Worm (Caenorhabditis elegans) whole organism, L4 larva: ENCODE data around the gene afmd-2.
A peak's percentile ranks its signal among the peaks of the same experiment; 100 is the strongest.

Source experiments
- D1046.2 ChIP-seq: fragments of 200-800 bp; sonication (Bioruptor generic); IDR thresholded peaks from 2 replicates; pipeline ENCODE4 v1.3.6; 2022; ENCODE audit warnings: missing genetic modification characterization, missing compliant biosample characterization
- F37D6.2 ChIP-seq: sonication (generic microtip); optimal IDR thresholded peaks from 2 replicates; lab custom pipeline; 2016; ENCODE audit warnings: mild to moderate bottlenecking, missing genetic modification characterization, missing compliant biosample characterization
- R02D3.7 ChIP-seq: fragments of 150-350 bp; sonication (generic microtip); optimal IDR thresholded peaks from 3 replicates; lab custom pipeline; 2014; ENCODE audit warnings: missing biosample characterization, missing genetic modification characterization
- T26A8.4 ChIP-seq: fragments of 200-800 bp; sonication (Bioruptor generic); IDR thresholded peaks from 2 replicates; pipeline ENCODE4 v1.3.6; 2022; ENCODE audit warnings: missing genetic modification characterization, missing compliant biosample characterization
- Y105C5A.15 ChIP-seq: fragments of 200-800 bp; sonication (Bioruptor generic); IDR thresholded peaks from 2 replicates; pipeline ENCODE4 v1.3.6; 2022; ENCODE audit warnings: missing genetic modification characterization, missing compliant biosample characterization
- Y48G9A.11 ChIP-seq: fragments of 200-800 bp; sonication (Bioruptor generic); IDR thresholded peaks from 2 replicates; pipeline ENCODE4 v1.3.6; 2022; ENCODE audit warnings: missing genetic modification reagents, missing genetic modification characterization, missing compliant biosample characterization
- Y5F2A.4 ChIP-seq: fragments of 200-800 bp; sonication (Bioruptor generic); optimal IDR thresholded peaks from 2 replicates; lab custom pipeline; 2018; ENCODE audit warnings: mild to moderate bottlenecking, missing genetic modification characterization, missing compliant biosample characterization
- ama-1 ChIP-seq: fragments of 150-350 bp; optimal IDR thresholded peaks from 2 replicates; lab custom pipeline; 2014; ENCODE audit warnings: inconsistent platforms, mixed read lengths
- attf-4 ChIP-seq: sonication (generic microtip); optimal IDR thresholded peaks from 3 replicates; lab custom pipeline; 2017; ENCODE audit warnings: missing biosample characterization, missing genetic modification characterization
- ceh-20 ChIP-seq: fragments of 200-800 bp; sonication (Bioruptor generic); IDR thresholded peaks from 2 replicates; pipeline ENCODE4 v1.3.6; 2022; ENCODE audit warnings: missing genetic modification reagents, missing genetic modification characterization, missing compliant biosample characterization
- daf-19 ChIP-seq: fragments of 200-800 bp; sonication (Bioruptor generic); conservative IDR thresholded peaks from 2 replicates; pipeline ENCODE4 v1.3.6; 2022; ENCODE audit warnings: missing genetic modification characterization, missing compliant biosample characterization
- dmd-6 ChIP-seq: fragments of 200-800 bp; sonication (Bioruptor generic); IDR thresholded peaks from 2 replicates; pipeline ENCODE4 v1.3.6; 2022; ENCODE audit warnings: missing genetic modification reagents, missing genetic modification characterization, missing compliant biosample characterization
- dpl-1 ChIP-seq: fragments of 150-350 bp; optimal IDR thresholded peaks from 2 replicates; lab custom pipeline; 2014; ENCODE audit warnings: missing biosample characterization, missing genetic modification reagents, missing genetic modification characterization
- duxl-1 ChIP-seq: sonication (generic microtip); optimal IDR thresholded peaks from 2 replicates; lab custom pipeline; 2016; ENCODE audit warnings: mild to moderate bottlenecking, missing genetic modification characterization, moderate library complexity, missing compliant biosample characterization; ENCODE audit not compliant: poor library complexity
- dve-1 ChIP-seq: sonication (generic microtip); optimal IDR thresholded peaks from 2 replicates; lab custom pipeline; 2017; ENCODE audit warnings: antibody characterized with exemption, mild to moderate bottlenecking, missing genetic modification characterization, missing compliant biosample characterization; ENCODE audit not compliant: insufficient read depth
- hif-1 ChIP-seq, 2 experiments: sonication (generic microtip); optimal IDR thresholded peaks; 2 replicates each; lab custom pipeline; 2016 to 2017; ENCODE audit warnings: missing compliant biosample characterization in 2 of 2, missing genetic modification characterization in 2 of 2, missing genetic modification reagents in 2 of 2, missing genotype in 2 of 2, mild to moderate bottlenecking in 1 of 2
- hlh-11 ChIP-seq: fragments of 200-800 bp; sonication (Bioruptor generic); optimal IDR thresholded peaks from 2 replicates; lab custom pipeline; 2018; ENCODE audit warnings: mild to moderate bottlenecking, missing genetic modification characterization, missing compliant biosample characterization
- hmg-1.1 ChIP-seq: fragments of 200-800 bp; sonication (Bioruptor generic); IDR thresholded peaks from 2 replicates; pipeline ENCODE4 v1.3.6; 2022; ENCODE audit warnings: missing genetic modification reagents, missing genetic modification characterization, missing compliant biosample characterization
- lin-1 ChIP-seq: fragments of 200-800 bp; sonication (Bioruptor generic); IDR thresholded peaks from 2 replicates; pipeline ENCODE4 v1.3.6; 2022; ENCODE audit warnings: missing genetic modification reagents, missing genetic modification characterization, missing compliant biosample characterization
- lin-38 ChIP-seq: fragments of 200-800 bp; sonication (Bioruptor generic); IDR thresholded peaks from 2 replicates; pipeline ENCODE4 v1.3.6; 2022; ENCODE audit warnings: missing genetic modification reagents, missing genetic modification characterization, missing compliant biosample characterization
- madf-9 ChIP-seq: fragments of 200-800 bp; sonication (Bioruptor generic); conservative IDR thresholded peaks from 2 replicates; pipeline ENCODE4 v1.3.6; 2022; ENCODE audit warnings: missing genetic modification reagents, missing genetic modification characterization, missing compliant biosample characterization
- mdl-1 ChIP-seq, 2 experiments: fragments of 150-350 bp in 1 of 2; sonication (generic microtip) in 1 of 2; optimal IDR thresholded peaks; 2 replicates each; lab custom pipeline; 2014 to 2017; ENCODE audit warnings: missing biosample characterization in 2 of 2, missing genetic modification characterization in 2 of 2
- mes-2 ChIP-seq: sonication (generic microtip); optimal IDR thresholded peaks from 2 replicates; lab custom pipeline; 2016; ENCODE audit warnings: missing genotype, mild to moderate bottlenecking, missing genetic modification characterization, missing compliant biosample characterization; ENCODE audit not compliant: poor library complexity, severe bottlenecking
- mxl-2 ChIP-seq: fragments of 200-800 bp; sonication (Bioruptor generic); conservative IDR thresholded peaks from 2 replicates; pipeline ENCODE4 v1.3.6; 2022; ENCODE audit warnings: missing genetic modification reagents, missing genetic modification characterization, missing compliant biosample characterization
- nhr-111 ChIP-seq: fragments of 200-800 bp; sonication (Bioruptor generic); optimal IDR thresholded peaks from 2 replicates; lab custom pipeline; 2018; ENCODE audit warnings: mild to moderate bottlenecking, missing genetic modification characterization, missing compliant biosample characterization
- nhr-28 ChIP-seq: fragments of 150-350 bp; optimal IDR thresholded peaks from 2 replicates; lab custom pipeline; 2014; ENCODE audit warnings: missing biosample characterization, missing genetic modification characterization
- nhr-6 ChIP-seq: fragments of 150-350 bp; optimal IDR thresholded peaks from 2 replicates; lab custom pipeline; 2014; ENCODE audit warnings: missing biosample characterization, missing genetic modification characterization
- nhr-77 ChIP-seq: fragments of 150-350 bp; optimal IDR thresholded peaks from 2 replicates; lab custom pipeline; 2014; ENCODE audit warnings: missing biosample characterization, missing genetic modification characterization
- php-3 ChIP-seq: fragments of 200-800 bp; sonication (Bioruptor generic); IDR thresholded peaks from 2 replicates; pipeline ENCODE4 v1.3.6; 2022; ENCODE audit warnings: missing genetic modification reagents, missing genetic modification characterization, missing compliant biosample characterization
- set-16 ChIP-seq: fragments of 200-800 bp; sonication (Bioruptor generic); IDR thresholded peaks from 2 replicates; pipeline ENCODE4 v1.3.6; 2022; ENCODE audit warnings: missing genetic modification reagents, missing genetic modification characterization, missing compliant biosample characterization
- skn-1 ChIP-seq: fragments of 150-350 bp; optimal IDR thresholded peaks from 2 replicates; lab custom pipeline; 2014; ENCODE audit warnings: missing biosample characterization, missing genetic modification characterization
- spr-3 ChIP-seq: fragments of 200-800 bp; sonication (Bioruptor generic); optimal IDR thresholded peaks from 2 replicates; lab custom pipeline; 2018; ENCODE audit warnings: mild to moderate bottlenecking, missing genetic modification characterization, missing compliant biosample characterization
- unc-62 ChIP-seq, 3 experiments: fragments of 150-350 bp in 1 of 3; sonication (generic microtip); optimal IDR thresholded peaks in 2 of 3; peaks in 1 of 3; 1 replicate in 1 of 3; 2 replicates in 2 of 3; lab custom pipeline; 2014 to 2017; ENCODE audit warnings: missing biosample characterization in 3 of 3, missing genetic modification characterization in 3 of 3, missing genetic modification reagents in 3 of 3, missing genotype in 1 of 3
- vab-7 ChIP-seq: fragments of 200-800 bp; sonication (Bioruptor generic); IDR thresholded peaks from 2 replicates; pipeline ENCODE4 v1.3.6; 2022; ENCODE audit warnings: missing genetic modification reagents, missing genetic modification characterization, missing compliant biosample characterization
- zfp-3 ChIP-seq: fragments of 200-800 bp; sonication (Bioruptor generic); conservative IDR thresholded peaks from 2 replicates; pipeline ENCODE4 v1.3.6; 2022; ENCODE audit warnings: missing genetic modification reagents, missing genetic modification characterization, missing compliant biosample characterization
- ztf-11 ChIP-seq: fragments of 150-350 bp; optimal IDR thresholded peaks from 2 replicates; lab custom pipeline; 2014; ENCODE audit warnings: missing biosample characterization, missing genetic modification characterization

afmd-2 gene

ce11 chrIV:13472011-13472410 is 37.0 kb upstream of the afmd-2 start, which contains the start of the genes ttbk-8.1 and Y38H8A.4:
ttbk-8.1 (plus strand) TSS chrIV:13472311.
Y38H8A.4 (minus strand) TSS chrIV:13472376.
- no peak for TF ChIP-seq nhr-77 (tag; lab: Kevin White, UChicago)
- TF ChIP-seq mdl-1 (tag; optimal IDR thresholded peaks at IDR 0.05; lab: Kevin White, UChicago), result no peak
- no peak for TF ChIP-seq Y5F2A.4 (GFP tag; lab: Kevin White, UChicago)
- no peak for TF ChIP-seq hif-1 (tag; optimal IDR thresholded peaks at IDR 0.05; lab: Kevin White, UChicago)
- no peak for TF ChIP-seq ama-1
- no peak for TF ChIP-seq daf-19
- TF ChIP-seq, all 104 proteins: peak for 0

DNA sequence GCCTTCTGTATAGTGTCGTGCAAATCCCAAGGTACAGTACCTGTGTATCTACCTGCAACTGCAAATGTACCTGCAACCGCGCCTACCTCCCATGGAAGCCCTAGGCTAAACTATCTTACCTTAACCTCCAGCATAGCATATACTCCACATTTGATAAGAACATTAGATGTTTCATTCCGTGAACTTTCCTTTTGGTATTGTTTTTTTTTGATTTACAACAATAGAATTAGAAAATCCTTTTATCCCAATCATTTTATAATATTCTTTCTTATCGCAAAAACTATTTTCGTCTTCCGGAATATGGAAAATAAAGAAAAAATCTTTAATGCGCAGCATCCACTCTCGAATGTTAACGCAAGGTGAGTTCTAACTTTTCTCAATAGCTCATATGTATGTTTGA is 34.9 kb upstream of the afmd-2 start, which contains the start of gene Y38H8A.2:
Y38H8A.2 (plus strand) TSS at position 301 of the 400 bp plus-strand sequence.
- TF ChIP-seq vab-7 (GFP tag; lab: Robert Waterston, UW) (no peak), ztf-11 (tag; lab: Kevin White, UChicago) (no peak), hlh-11 (tag; lab: Kevin White, UChicago) (no peak), skn-1 (tag; lab: Kevin White, UChicago) (no peak), hmg-1.1 (GFP tag; lab: Robert Waterston, UW) (no peak), Y5F2A.4 (GFP tag; lab: Kevin White, UChicago) (no peak), nhr-6 (tag; lab: Kevin White, UChicago) (no peak), nhr-28 (tag; lab: Kevin White, UChicago) (no peak), zfp-3 (GFP tag; lab: Robert Waterston, UW) (no peak), nhr-111 (GFP tag; lab: Kevin White, UChicago) (no peak), Y48G9A.11 (GFP tag; lab: Robert Waterston, UW) (no peak), D1046.2 (GFP tag; lab: Robert Waterston, UW) (no peak)

DNA sequence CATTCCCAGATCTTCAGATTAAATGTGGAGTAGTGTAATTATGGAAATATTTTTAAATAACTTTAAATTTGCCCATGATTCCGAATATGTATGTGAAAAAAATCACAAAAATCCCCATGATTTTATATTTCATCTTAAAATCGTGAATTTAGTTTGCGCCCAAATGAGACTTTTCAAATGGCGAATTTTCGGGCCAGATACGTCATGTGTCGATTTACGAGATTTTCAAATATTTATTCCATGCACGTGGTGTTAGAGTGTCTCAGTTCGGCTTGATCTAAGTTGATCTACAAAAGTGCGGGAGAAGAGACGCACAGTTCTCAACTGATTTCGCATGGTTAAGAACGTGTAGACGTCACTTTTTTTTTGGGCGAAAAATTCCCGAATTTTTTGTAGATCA is 26.6 kb upstream of the afmd-2 start, which contains the start of gene Y38H8A.1:
Y38H8A.1 (plus strand) TSS at position 301 of the 400 bp plus-strand sequence.
- TF ChIP-seq mxl-2 (no peak), R02D3.7 (tag; lab: Kevin White, UChicago) (no peak), F37D6.2 (tag; lab: Kevin White, UChicago) (no peak), duxl-1 (tag; lab: Kevin White, UChicago) (no peak), ama-1 (no peak), ztf-11 (tag; lab: Kevin White, UChicago) (no peak), madf-9 (GFP tag; lab: Robert Waterston, UW) (no peak), attf-4 (no peak), dve-1 (no peak), set-16 (no peak), php-3 (no peak), ceh-20 (GFP tag; lab: Robert Waterston, UW) (no peak)

ce11 chrIV:13483596-13483995 is 25.4 kb upstream of the afmd-2 start:
- TF ChIP-seq T26A8.4 (GFP tag; lab: Robert Waterston, UW), result 0 out of 2 replicates have a peak, but pooled peaks have one; percentile 28
- no peak for TF ChIP-seq spr-3
- peak in 1 of 2 experiments; percentile 79 for TF ChIP-seq unc-62 (GFP tag; optimal IDR thresholded peaks at IDR 0.05 in 1 of 2; lab: Kevin White, UChicago)
- no peak for TF ChIP-seq unc-62 (tag; optimal IDR thresholded peaks at IDR 0.05; lab: Kevin White, UChicago)
- no peak for TF ChIP-seq dpl-1 (GFP tag; lab: Kevin White, UChicago)

ce11 chrIV:13487019-13487418 is 22.0 kb upstream of the afmd-2 start:
- TF ChIP-seq dmd-6 (GFP tag; lab: Robert Waterston, UW) (0 out of 2 replicates have a peak, but pooled peaks have one; percentile 9), Y105C5A.15 (no peak), hif-1 (tag; optimal IDR thresholded peaks at IDR 0.05; lab: Kevin White, UChicago) (peak in 1 of 2 experiments; percentile 71), lin-1 (GFP tag; lab: Robert Waterston, UW) (no peak), set-16 (no peak), mes-2 (tag; lab: Kevin White, UChicago) (peak; percentile 85), lin-38 (GFP tag; lab: Robert Waterston, UW) (0 out of 2 replicates have a peak, but pooled peaks have one; percentile 29), F37D6.2 (tag; lab: Kevin White, UChicago) (no peak)
